Fruit fly (Drosophila melanogaster): Measurements from ENCODE around the gene CG15369.

The CG15369 gene

dm6 chrX:9193604-9194003 lies 23.1 kb upstream of the CG15369 start, which contains the start of gene CG12106:
CG12106 (plus strand) TSS chrX:9193898.
- TF ChIP-seq CG7101 (tag; optimal IDR thresholded peaks at IDR 0.05) (peak; percentile 73), bab1 (GFP tag; optimal IDR thresholded peaks at IDR 0.05) (peak; percentile 60), Crg-1 (GFP tag; optimal IDR thresholded peaks at IDR 0.05) (peak; percentile 28), CG12768 (GFP tag; optimal IDR thresholded peaks at IDR 0.05) (peak; percentile 25), Hr96 (GFP tag; optimal IDR thresholded peaks at IDR 0.05) (no peak), Clk (GFP tag; optimal IDR thresholded peaks at IDR 0.05) (no peak), CG11617 (GFP tag; optimal IDR thresholded peaks at IDR 0.05) (peak; percentile 25), CG5204 (GFP tag; optimal IDR thresholded peaks at IDR 0.05) (peak; percentile 39), pad (GFP tag; optimal IDR thresholded peaks at IDR 0.05) (peak; percentile 31), CG7045 (GFP tag; optimal IDR thresholded peaks at IDR 0.05) (no peak), Mnt (GFP tag; optimal IDR thresholded peaks at IDR 0.05) (peak; percentile 29), CG33017 (tag; optimal IDR thresholded peaks at IDR 0.05) (peak; percentile 38), toe (GFP tag; optimal IDR thresholded peaks at IDR 0.05) (peak; percentile 24), tj (GFP tag; optimal IDR thresholded peaks at IDR 0.05) (no peak), ovo (GFP tag; optimal IDR thresholded peaks at IDR 0.05) (peak; percentile 57), cic (GFP tag; optimal IDR thresholded peaks at IDR 0.05) (no peak), CG14711 (tag; optimal IDR thresholded peaks at IDR 0.05) (peak; percentile 71), kay (GFP tag; ENCODE audit: borderline replicate concordance) (no peak), CG1620 (GFP tag; optimal IDR thresholded peaks at IDR 0.05) (peak; percentile 56), cnc (optimal IDR thresholded peaks at IDR 0.05) (no peak)

dm6 chrX:9195311-9195710 lies 21.4 kb upstream of the CG15369 start:
- TF ChIP-seq bab1 (GFP tag; optimal IDR thresholded peaks at IDR 0.05) (no peak), Clk (GFP tag; optimal IDR thresholded peaks at IDR 0.05) (no peak), CG7101 (tag; optimal IDR thresholded peaks at IDR 0.05) (no peak), CG5204 (GFP tag; optimal IDR thresholded peaks at IDR 0.05) (no peak), pad (GFP tag; optimal IDR thresholded peaks at IDR 0.05) (no peak), CG33017 (tag; optimal IDR thresholded peaks at IDR 0.05) (no peak), kay (GFP tag; ENCODE audit: borderline replicate concordance) (no peak), CG12768 (GFP tag; optimal IDR thresholded peaks at IDR 0.05) (no peak), Mnt (GFP tag; optimal IDR thresholded peaks at IDR 0.05) (no peak), CG11617 (GFP tag; optimal IDR thresholded peaks at IDR 0.05) (no peak)

dm6 chrX:9196362-9196761 lies 20.3 kb upstream of the CG15369 start, which contains the start of gene CG12118:
CG12118 (minus strand) TSS chrX:9196414.
- TF ChIP-seq CG14711 (tag; optimal IDR thresholded peaks at IDR 0.05) (peak; percentile 87), CG5204 (GFP tag; optimal IDR thresholded peaks at IDR 0.05) (peak; percentile 17), CG12768 (GFP tag; optimal IDR thresholded peaks at IDR 0.05) (peak; percentile 16), pad (GFP tag; optimal IDR thresholded peaks at IDR 0.05) (peak; percentile 58), ovo (GFP tag; optimal IDR thresholded peaks at IDR 0.05) (peak; percentile 60), CG1620 (GFP tag; optimal IDR thresholded peaks at IDR 0.05) (peak; percentile 87), kay (GFP tag; ENCODE audit: borderline replicate concordance) (no peak), bab1 (GFP tag; optimal IDR thresholded peaks at IDR 0.05) (peak; percentile 96), toe (GFP tag; optimal IDR thresholded peaks at IDR 0.05) (peak; percentile 32), CG11617 (GFP tag; optimal IDR thresholded peaks at IDR 0.05) (peak; percentile 84), Hr96 (GFP tag; optimal IDR thresholded peaks at IDR 0.05) (no peak), Clk (GFP tag; optimal IDR thresholded peaks at IDR 0.05) (no peak), Mnt (GFP tag; optimal IDR thresholded peaks at IDR 0.05) (peak; percentile 69), CG33017 (tag; optimal IDR thresholded peaks at IDR 0.05) (peak; percentile 56), tj (GFP tag; optimal IDR thresholded peaks at IDR 0.05) (peak; percentile 71), cnc (optimal IDR thresholded peaks at IDR 0.05) (no peak), CG7045 (GFP tag; optimal IDR thresholded peaks at IDR 0.05) (peak; percentile 10), Crg-1 (GFP tag; optimal IDR thresholded peaks at IDR 0.05) (peak; percentile 67), cic (GFP tag; optimal IDR thresholded peaks at IDR 0.05) (peak; percentile 1), CG7101 (tag; optimal IDR thresholded peaks at IDR 0.05) (peak; percentile 85)

DNA sequence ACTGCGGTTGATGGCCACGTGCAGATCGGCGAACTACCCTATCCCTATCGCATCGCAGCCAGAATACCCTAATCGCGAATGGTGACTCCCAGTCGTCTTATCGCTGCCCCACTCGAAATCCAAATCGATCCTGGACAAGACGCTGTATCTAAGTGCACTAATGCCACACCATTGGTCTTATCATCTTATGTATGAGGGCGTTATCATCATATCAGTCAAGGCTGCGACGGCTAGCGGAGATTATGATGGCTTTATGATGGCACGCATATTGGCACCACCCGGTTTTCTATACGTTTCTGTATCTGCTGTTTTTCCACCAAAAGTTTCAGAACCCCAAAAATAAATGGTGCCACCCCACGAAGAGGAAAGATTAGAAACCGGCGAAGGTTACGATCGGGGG lies 16.4 kb upstream of the CG15369 start:
- peak; percentile 58 for TF ChIP-seq Mnt (GFP tag; optimal IDR thresholded peaks at IDR 0.05)
- no peak for TF ChIP-seq CG33017 (tag; optimal IDR thresholded peaks at IDR 0.05)
- TF ChIP-seq cnc (optimal IDR thresholded peaks at IDR 0.05), result no peak

dm6 chrX:9201080-9201479 lies 15.6 kb upstream of the CG15369 start:
- TF ChIP-seq Mnt (GFP tag; optimal IDR thresholded peaks at IDR 0.05) (peak; percentile 84), Crg-1 (GFP tag; optimal IDR thresholded peaks at IDR 0.05) (no peak), CG5204 (GFP tag; optimal IDR thresholded peaks at IDR 0.05) (no peak), CG14711 (tag; optimal IDR thresholded peaks at IDR 0.05) (no peak), Hr96 (GFP tag; optimal IDR thresholded peaks at IDR 0.05) (no peak), ovo (GFP tag; optimal IDR thresholded peaks at IDR 0.05) (no peak), bab1 (GFP tag; optimal IDR thresholded peaks at IDR 0.05) (no peak), cic (GFP tag; optimal IDR thresholded peaks at IDR 0.05) (no peak)

dm6 chrX:9201866-9202681 lies 14.6 kb upstream of the CG15369 start:
- TF ChIP-seq CG1620 (GFP tag; optimal IDR thresholded peaks at IDR 0.05), result peak; percentile 65
- TF ChIP-seq CG11617 (GFP tag; optimal IDR thresholded peaks at IDR 0.05), result peak; percentile 91
- TF ChIP-seq CG12768 (GFP tag; optimal IDR thresholded peaks at IDR 0.05), result peak; percentile 76
- peak; percentile 83 for TF ChIP-seq CG33017 (tag; optimal IDR thresholded peaks at IDR 0.05)
- TF ChIP-seq Hr96 (GFP tag; optimal IDR thresholded peaks at IDR 0.05), result peak; percentile 39
- peak; percentile 22 for TF ChIP-seq toe (GFP tag; optimal IDR thresholded peaks at IDR 0.05)
- peak; percentile 45 for TF ChIP-seq ovo (GFP tag; optimal IDR thresholded peaks at IDR 0.05)
- TF ChIP-seq kay (GFP tag; ENCODE audit: borderline replicate concordance), result no peak
- peak; percentile 61 for TF ChIP-seq Crg-1 (GFP tag; optimal IDR thresholded peaks at IDR 0.05)
- peak; percentile 43 for TF ChIP-seq Clk (GFP tag; optimal IDR thresholded peaks at IDR 0.05)
- TF ChIP-seq CG7101 (tag; optimal IDR thresholded peaks at IDR 0.05), result peak; percentile 95
- TF ChIP-seq CG14711 (tag; optimal IDR thresholded peaks at IDR 0.05), result peak; percentile 88
- TF ChIP-seq cnc (optimal IDR thresholded peaks at IDR 0.05), result no peak
- TF ChIP-seq pad (GFP tag; optimal IDR thresholded peaks at IDR 0.05), result peak; percentile 80
- TF ChIP-seq Mnt (GFP tag; optimal IDR thresholded peaks at IDR 0.05), result peak; percentile 64
- peak; percentile 84 for TF ChIP-seq CG7045 (GFP tag; optimal IDR thresholded peaks at IDR 0.05)
- TF ChIP-seq cic (GFP tag; optimal IDR thresholded peaks at IDR 0.05), result peak; percentile 71
- peak; percentile 35 for TF ChIP-seq CG5204 (GFP tag; optimal IDR thresholded peaks at IDR 0.05)
- TF ChIP-seq bab1 (GFP tag; optimal IDR thresholded peaks at IDR 0.05), result peak; percentile 62
- TF ChIP-seq tj (GFP tag; optimal IDR thresholded peaks at IDR 0.05), result peak; percentile 80
